Fruit fly (Drosophila melanogaster) whole organism, prepupa: ENCODE data around the gene Pak3.

Experiments
- Blimp-1 ChIP-seq: fragments of 200-800 bp; sonication (Bioruptor generic); optimal IDR thresholded peaks from 3 replicates; lab custom pipeline; 2017; ENCODE audit warnings: missing biosample characterization, missing genetic modification characterization, mild to moderate bottlenecking, moderate library complexity, missing genetic modification reagents
- CG10631 ChIP-seq: fragments of 200-800 bp; sonication (Bioruptor generic); optimal IDR thresholded peaks from 2 replicates; lab custom pipeline; 2016; ENCODE audit warnings: missing biosample characterization, missing genetic modification characterization
- CG10669 ChIP-seq: fragments of 200-800 bp; sonication (Bioruptor generic); optimal IDR thresholded peaks from 3 replicates; lab custom pipeline; 2018; ENCODE audit warnings: missing biosample characterization, mild to moderate bottlenecking, missing genetic modification characterization, moderate library complexity
- CG11294 ChIP-seq: fragments of 200-800 bp; sonication (Bioruptor generic); IDR thresholded peaks from 2 replicates; pipeline ENCODE4 v1.3.6; 2022; ENCODE audit warnings: missing biosample characterization, missing genetic modification characterization
- CG11902 ChIP-seq: fragments of 200-800 bp; sonication (Bioruptor generic); optimal IDR thresholded peaks from 3 replicates; lab custom pipeline; 2016; ENCODE audit warnings: missing biosample characterization, missing genetic modification characterization
- CG15336 ChIP-seq: fragments of 200-800 bp; sonication (Bioruptor generic); IDR thresholded peaks from 2 replicates; pipeline ENCODE4 v1.3.6; 2022; ENCODE audit warnings: missing biosample characterization, missing genetic modification characterization
- CG16779 ChIP-seq: fragments of 200-800 bp; sonication (Bioruptor generic); optimal IDR thresholded peaks from 3 replicates; lab custom pipeline; 2017; ENCODE audit warnings: missing biosample characterization, mild to moderate bottlenecking, missing genetic modification characterization
- CG31627 ChIP-seq: fragments of 200-800 bp; sonication (Bioruptor generic); optimal IDR thresholded peaks from 3 replicates; lab custom pipeline; 2016; ENCODE audit warnings: missing biosample characterization, missing genetic modification characterization
- CG32006 ChIP-seq: fragments of 200-800 bp; sonication (Bioruptor generic); optimal IDR thresholded peaks from 3 replicates; lab custom pipeline; 2017; ENCODE audit warnings: missing biosample characterization, mild to moderate bottlenecking, missing genetic modification characterization
- CG3919 ChIP-seq: fragments of 200-800 bp; sonication (Bioruptor generic); optimal IDR thresholded peaks from 3 replicates; lab custom pipeline; 2016; ENCODE audit warnings: missing biosample characterization, missing genetic modification characterization
- CG4318 ChIP-seq: fragments of 200-800 bp; sonication (Bioruptor generic); optimal IDR thresholded peaks from 3 replicates; lab custom pipeline; 2017; ENCODE audit warnings: missing biosample characterization, mild to moderate bottlenecking, missing genetic modification characterization
- CG6276 ChIP-seq: fragments of 200-800 bp; sonication (Bioruptor generic); optimal IDR thresholded peaks from 2 replicates; lab custom pipeline; 2017; ENCODE audit warnings: missing biosample characterization, mild to moderate bottlenecking, missing genetic modification characterization
- CG6792 ChIP-seq: fragments of 200-800 bp; sonication (Bioruptor generic); optimal IDR thresholded peaks from 3 replicates; lab custom pipeline; 2016; ENCODE audit warnings: missing biosample characterization, missing genetic modification characterization
- CG6808 ChIP-seq: fragments of 200-800 bp; sonication (Bioruptor generic); optimal IDR thresholded peaks from 3 replicates; lab custom pipeline; 2017; ENCODE audit warnings: missing biosample characterization, missing genetic modification characterization, mild to moderate bottlenecking, moderate library complexity, missing genetic modification reagents
- CG6854 ChIP-seq: fragments of 200-800 bp; sonication (Bioruptor generic); optimal IDR thresholded peaks from 2 replicates; lab custom pipeline; 2017; ENCODE audit warnings: missing biosample characterization, mild to moderate bottlenecking, missing genetic modification characterization
- CG7368 ChIP-seq: fragments of 200-800 bp; sonication (Bioruptor generic); optimal IDR thresholded peaks from 3 replicates; lab custom pipeline; 2016; ENCODE audit warnings: missing biosample characterization, missing genetic modification characterization
- CG8319 ChIP-seq: fragments of 200-800 bp; sonication (Bioruptor generic); optimal IDR thresholded peaks from 3 replicates; lab custom pipeline; 2016; ENCODE audit warnings: missing biosample characterization, missing genetic modification characterization
- CG8632 ChIP-seq: fragments of 200-800 bp; sonication (Bioruptor generic); optimal IDR thresholded peaks from 3 replicates; lab custom pipeline; 2016; ENCODE audit warnings: missing biosample characterization, missing genetic modification characterization
- Eip75B ChIP-seq: fragments of 200-800 bp; sonication (Bioruptor generic); optimal IDR thresholded peaks from 3 replicates; lab custom pipeline; 2016; ENCODE audit warnings: missing biosample characterization, missing genetic modification characterization
- Eip78C ChIP-seq: fragments of 200-800 bp; sonication (Bioruptor generic); peaks from one replicate; lab custom pipeline; 2016; ENCODE audit warnings: missing biosample characterization, missing genetic modification characterization
- Ets21C ChIP-seq: fragments of 200-800 bp; sonication (Bioruptor generic); optimal IDR thresholded peaks from 3 replicates; lab custom pipeline; 2016; ENCODE audit warnings: missing biosample characterization, missing genetic modification characterization
- Ets96B ChIP-seq: fragments of 200-800 bp; optimal IDR thresholded peaks from 2 replicates; lab custom pipeline; 2019; ENCODE audit warnings: missing biosample characterization, mild to moderate bottlenecking, missing genetic modification characterization, moderate library complexity
- Gug ChIP-seq: fragments of 200-800 bp; sonication (Bioruptor generic); IDR thresholded peaks from 2 replicates; pipeline ENCODE4 v1.3.6; 2022; ENCODE audit warnings: missing biosample characterization, missing genetic modification characterization
- Hr39 ChIP-seq: fragments of 200-800 bp; sonication (Bioruptor generic); optimal IDR thresholded peaks from 2 replicates; lab custom pipeline; 2016; ENCODE audit warnings: missing biosample characterization, missing genetic modification characterization
- Hr4 ChIP-seq: fragments of 200-800 bp; sonication (Bioruptor generic); optimal IDR thresholded peaks from 3 replicates; lab custom pipeline; 2016; ENCODE audit warnings: missing biosample characterization, missing genetic modification characterization
- Lpt ChIP-seq: fragments of 200-800 bp; sonication (Bioruptor generic); optimal IDR thresholded peaks from 3 replicates; lab custom pipeline; 2016; ENCODE audit warnings: missing biosample characterization, missing genetic modification characterization
- Met ChIP-seq: fragments of 200-800 bp; sonication (Bioruptor generic); optimal IDR thresholded peaks from 3 replicates; lab custom pipeline; 2016; ENCODE audit warnings: missing biosample characterization, missing genetic modification characterization
- OdsH ChIP-seq: fragments of 200-800 bp; sonication (Bioruptor generic); optimal IDR thresholded peaks from 3 replicates; lab custom pipeline; 2016; ENCODE audit warnings: missing biosample characterization, missing genetic modification characterization
- Smox ChIP-seq: fragments of 200-800 bp; sonication (Bioruptor generic); optimal IDR thresholded peaks from 3 replicates; lab custom pipeline; 2016; ENCODE audit warnings: missing biosample characterization, missing genetic modification characterization
- Sox14 ChIP-seq: fragments of 200-800 bp; sonication (Bioruptor generic); optimal IDR thresholded peaks from 3 replicates; lab custom pipeline; 2016; ENCODE audit warnings: missing biosample characterization, missing genetic modification characterization
- Sox15 ChIP-seq: fragments of 200-800 bp; sonication (Bioruptor generic); optimal IDR thresholded peaks from 3 replicates; lab custom pipeline; 2016; ENCODE audit warnings: missing biosample characterization, missing genetic modification characterization
- achi ChIP-seq: fragments of 200-800 bp; sonication (Bioruptor generic); optimal IDR thresholded peaks from 3 replicates; lab custom pipeline; 2016; ENCODE audit warnings: missing biosample characterization, missing genetic modification characterization
- acj6 ChIP-seq: fragments of 200-800 bp; sonication (Bioruptor generic); optimal IDR thresholded peaks from 3 replicates; lab custom pipeline; 2016; ENCODE audit warnings: missing biosample characterization, missing genetic modification characterization
- cyc ChIP-seq: fragments of 200-800 bp; sonication (Bioruptor generic); optimal IDR thresholded peaks from 3 replicates; lab custom pipeline; 2016; ENCODE audit warnings: missing biosample characterization, missing genetic modification characterization
- dac ChIP-seq: fragments of 200-800 bp; sonication (Bioruptor generic); optimal IDR thresholded peaks from 2 replicates; lab custom pipeline; 2017; ENCODE audit warnings: missing biosample characterization, mild to moderate bottlenecking, missing genetic modification characterization
- eg ChIP-seq: fragments of 200-800 bp; sonication (Bioruptor generic); IDR thresholded peaks from 3 replicates; pipeline ENCODE4 v1.3.6; 2022; ENCODE audit warnings: missing biosample characterization, missing genetic modification characterization
- esn ChIP-seq: fragments of 200-800 bp; sonication (Bioruptor generic); optimal IDR thresholded peaks from 2 replicates; lab custom pipeline; 2016; ENCODE audit warnings: missing biosample characterization, mild to moderate bottlenecking, missing genetic modification characterization, moderate library complexity
- fd59A ChIP-seq: fragments of 200-800 bp; sonication (Bioruptor generic); optimal IDR thresholded peaks from 2 replicates; lab custom pipeline; 2017; ENCODE audit warnings: missing biosample characterization, mild to moderate bottlenecking, missing genetic modification characterization, missing genetic modification reagents
- fd85E ChIP-seq: fragments of 200-800 bp; sonication (Bioruptor generic); optimal IDR thresholded peaks from 3 replicates; lab custom pipeline; 2016; ENCODE audit warnings: missing biosample characterization, missing genetic modification characterization
- fkh ChIP-seq: fragments of 200-800 bp; sonication (Bioruptor generic); optimal IDR thresholded peaks from 3 replicates; lab custom pipeline; 2017; ENCODE audit warnings: missing biosample characterization, mild to moderate bottlenecking, missing genetic modification characterization, moderate library complexity
- lz ChIP-seq: fragments of 200-800 bp; sonication (Bioruptor generic); optimal IDR thresholded peaks from 3 replicates; lab custom pipeline; 2016; ENCODE audit warnings: missing biosample characterization, missing genetic modification characterization
- net ChIP-seq: fragments of 200-800 bp; sonication (Bioruptor generic); optimal IDR thresholded peaks from 3 replicates; lab custom pipeline; 2016; ENCODE audit warnings: missing biosample characterization, missing genetic modification characterization
- pdm3 ChIP-seq: fragments of 200-800 bp; sonication (Bioruptor generic); optimal IDR thresholded peaks from 3 replicates; lab custom pipeline; 2016; ENCODE audit warnings: missing biosample characterization, missing genetic modification characterization
- ss ChIP-seq, 2 experiments: fragments of 200-800 bp; sonication (Bioruptor generic); optimal IDR thresholded peaks; 2 replicates in 1 of 2; 3 replicates in 1 of 2; lab custom pipeline; 2017 to 2018; ENCODE audit warnings: mild to moderate bottlenecking in 2 of 2, missing biosample characterization in 2 of 2, missing genetic modification characterization in 2 of 2, moderate library complexity in 1 of 2
- vri ChIP-seq: fragments of 200-800 bp; sonication (Bioruptor generic); optimal IDR thresholded peaks from 3 replicates; lab custom pipeline; 2016; ENCODE audit warnings: missing biosample characterization, mild to moderate bottlenecking, missing genetic modification characterization

Gene Pak3

DNA sequence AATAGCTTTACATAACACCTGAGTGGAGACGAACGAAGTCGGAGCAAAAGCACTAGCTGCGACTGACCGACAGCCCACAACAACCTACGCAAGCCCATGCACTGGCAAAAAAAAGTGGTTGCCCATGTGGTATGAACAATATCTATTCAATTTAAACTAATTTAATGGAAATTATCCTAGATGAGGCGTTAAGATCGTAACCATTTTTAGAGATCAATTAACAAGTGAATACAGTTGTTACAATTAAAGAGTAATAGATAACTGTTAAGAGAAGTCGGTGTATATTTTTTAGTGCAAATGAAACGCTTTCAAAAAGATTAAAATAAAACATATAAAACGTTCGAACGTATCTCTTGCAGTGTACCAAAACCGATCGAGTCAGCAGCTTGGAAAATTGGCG is 42.6 kb upstream of the Pak3 start (continued):
- peak; percentile 25 for TF ChIP-seq Smox (GFP tag; lab: Kevin White, UChicago)
- no peak for TF ChIP-seq fd85E
- TF ChIP-seq CG7368 (GFP tag; lab: Kevin White, UChicago) = no peak
- peak; percentile 26 for TF ChIP-seq lz (GFP tag; lab: Kevin White, UChicago)
- TF ChIP-seq CG6808 = peak; percentile 45
- TF ChIP-seq dac (GFP tag; lab: Kevin White, UChicago) = peak; percentile 48
- no peak for TF ChIP-seq CG11902 (GFP tag; lab: Kevin White, UChicago)
- TF ChIP-seq CG8319 (GFP tag; lab: Kevin White, UChicago) = peak; percentile 12
- TF ChIP-seq achi (GFP tag; lab: Kevin White, UChicago) = peak; percentile 75
- peak; percentile 89 for TF ChIP-seq CG15336 (GFP tag; lab: Robert Waterston, UW)
- TF ChIP-seq cyc (GFP tag; lab: Kevin White, UChicago) = peak; percentile 23
- no peak for TF ChIP-seq CG10669
- peak; percentile 95 for TF ChIP-seq Eip78C
- peak; percentile 46 for TF ChIP-seq CG16779
- TF ChIP-seq Hr39 (GFP tag; lab: Kevin White, UChicago) = peak; percentile 13
- TF ChIP-seq CG8632 (GFP tag; lab: Kevin White, UChicago) = peak; percentile 2
- TF ChIP-seq CG4318 (GFP tag; lab: Kevin White, UChicago) = peak; percentile 84
- TF ChIP-seq ss (GFP tag; optimal IDR thresholded peaks at IDR 0.05; lab: Kevin White, UChicago) = peak in 1 of 2 experiments; percentile 15
- peak; percentile 70 for TF ChIP-seq net (GFP tag; lab: Kevin White, UChicago)

DNA sequence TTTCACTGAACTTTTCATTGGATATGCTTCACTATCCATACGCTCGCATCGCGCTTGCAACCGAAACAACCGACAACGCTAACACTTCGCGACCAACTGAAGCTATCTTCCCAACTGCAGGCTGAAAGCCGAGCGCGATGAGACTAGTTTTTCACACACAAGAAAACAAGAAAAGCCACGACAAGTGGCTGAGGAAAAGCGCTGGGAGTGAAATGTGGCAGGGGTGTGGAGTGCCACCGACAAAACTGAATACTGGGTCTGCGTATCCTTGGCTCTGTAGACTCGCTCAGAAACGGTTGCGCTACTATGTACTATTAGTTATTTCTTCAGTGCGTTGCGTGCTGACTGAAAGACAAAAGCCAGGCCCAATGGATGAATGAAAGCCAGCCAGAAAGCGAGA is 41.7 kb upstream of the Pak3 start, which contains the start of gene Cad89D:
Gene Cad89D, minus strand, starts transcription at position 101 of the 400 bp plus-strand sequence.
- no peak for TF ChIP-seq Eip75B
- TF ChIP-seq Eip78C = peak; percentile 2
- TF ChIP-seq dac (GFP tag; lab: Kevin White, UChicago) = no peak

DNA sequence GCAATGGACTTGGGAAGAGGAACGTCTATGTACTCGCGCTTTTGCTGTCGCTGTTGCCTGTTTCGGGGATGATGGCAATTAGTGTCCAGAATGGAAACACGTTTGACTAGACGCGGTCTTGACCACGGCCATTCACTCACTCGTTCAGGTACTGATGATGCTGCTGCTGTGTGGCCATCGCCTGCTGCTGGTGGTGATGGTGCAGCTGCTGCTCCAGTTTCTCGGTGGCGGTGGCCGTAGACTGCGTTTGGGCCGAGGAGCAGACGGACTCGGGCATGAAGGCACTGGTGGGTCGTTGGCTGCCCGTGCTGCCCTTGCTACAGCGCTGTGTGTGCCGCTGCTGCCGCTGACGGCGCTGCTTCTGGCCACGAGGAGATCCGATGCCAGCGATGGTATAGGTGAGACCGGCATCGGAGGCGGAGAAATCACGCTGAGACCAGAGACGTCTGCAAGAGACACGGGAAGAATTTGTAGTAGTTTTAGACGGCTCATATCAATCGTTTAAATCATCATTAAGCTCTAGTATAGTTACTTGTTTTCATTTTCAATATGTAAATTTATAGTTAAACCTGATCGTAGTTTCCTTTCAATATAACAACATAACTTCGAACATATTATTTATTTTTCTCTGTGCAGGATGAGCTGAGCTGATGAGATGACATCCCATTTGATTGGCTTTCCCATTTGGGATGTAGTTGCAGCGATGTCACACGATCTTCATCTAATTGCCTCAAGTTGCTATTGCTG is 32.0 kb upstream of the Pak3 start:
- no peak for TF ChIP-seq acj6 (GFP tag; lab: Kevin White, UChicago)
- TF ChIP-seq dac (GFP tag; lab: Kevin White, UChicago) = no peak
- TF ChIP-seq Sox15 = no peak
- TF ChIP-seq Blimp-1 (GFP tag; lab: Kevin White, UChicago) = no peak
- TF ChIP-seq OdsH = no peak
- no peak for TF ChIP-seq CG31627 (GFP tag; lab: Kevin White, UChicago)
- no peak for TF ChIP-seq fd85E
- TF ChIP-seq Ets96B (tag; lab: Kevin White, UChicago) = no peak
- no peak for TF ChIP-seq ss (GFP tag; optimal IDR thresholded peaks at IDR 0.05; lab: Kevin White, UChicago)
- no peak for TF ChIP-seq CG10631 (GFP tag; lab: Kevin White, UChicago)
- no peak for TF ChIP-seq Gug (GFP tag; lab: Robert Waterston, UW)
- no peak for TF ChIP-seq CG10669
- no peak for TF ChIP-seq pdm3
- peak; percentile 24 for TF ChIP-seq achi (GFP tag; lab: Kevin White, UChicago)
- peak; percentile 50; the same call in 1 of the 3 replicates for TF ChIP-seq eg (GFP tag; lab: Robert Waterston, UW)
- no peak for TF ChIP-seq Hr39 (GFP tag; lab: Kevin White, UChicago)
- TF ChIP-seq Sox14 (GFP tag; lab: Kevin White, UChicago) = no peak
- no peak for TF ChIP-seq cyc (GFP tag; lab: Kevin White, UChicago)
- peak; percentile 66 for TF ChIP-seq CG15336 (GFP tag; lab: Robert Waterston, UW)
- TF ChIP-seq Ets21C (GFP tag; lab: Kevin White, UChicago) = no peak
- TF ChIP-seq CG7368 (GFP tag; lab: Kevin White, UChicago) = no peak
- no peak for TF ChIP-seq Smox (GFP tag; lab: Kevin White, UChicago)
- no peak for TF ChIP-seq CG11902 (GFP tag; lab: Kevin White, UChicago)
- no peak for TF ChIP-seq fd59A (GFP tag; lab: Kevin White, UChicago)
- TF ChIP-seq CG3919 (GFP tag; lab: Kevin White, UChicago) = no peak
- TF ChIP-seq CG32006 (GFP tag; lab: Kevin White, UChicago) = peak; percentile 72
- no peak for TF ChIP-seq esn (GFP tag; lab: Kevin White, UChicago)
- TF ChIP-seq CG6792 = no peak
- peak; percentile 45 for TF ChIP-seq CG6276 (GFP tag; lab: Kevin White, UChicago)
- no peak for TF ChIP-seq CG11294
- no peak for TF ChIP-seq vri (GFP tag; lab: Kevin White, UChicago)
- no peak for TF ChIP-seq Met (GFP tag; lab: Kevin White, UChicago)
- TF ChIP-seq Hr4 (GFP tag; lab: Kevin White, UChicago) = no peak
- no peak for TF ChIP-seq CG8632 (GFP tag; lab: Kevin White, UChicago)
- TF ChIP-seq Lpt = peak; percentile 28
- TF ChIP-seq CG6854 = no peak
- TF ChIP-seq Eip75B = no peak
- no peak for TF ChIP-seq fkh (GFP tag; lab: Kevin White, UChicago)
